Worm (Caenorhabditis elegans): ENCODE measurements around the gene che-10.

DNA sequence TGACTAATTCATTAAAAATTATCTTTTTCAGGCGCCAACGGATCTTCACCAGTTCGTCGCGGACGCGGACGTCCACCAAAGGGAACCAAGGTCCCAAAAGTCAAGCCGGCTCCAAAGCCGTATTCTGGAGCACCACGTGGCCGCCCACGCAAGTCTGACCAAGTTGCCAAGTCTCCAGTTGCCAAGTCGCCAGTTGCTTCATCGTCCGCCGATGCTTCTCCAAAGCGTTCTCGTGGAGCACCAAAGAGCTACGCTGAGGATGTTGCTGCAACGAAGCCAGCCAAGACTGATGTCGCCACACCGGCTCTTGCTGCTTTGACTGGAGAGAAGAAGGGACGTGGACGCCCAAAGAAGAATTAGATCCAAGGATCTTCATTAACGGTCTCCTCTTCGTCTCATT, 35.1 kb upstream of the che-10 start:
- TF ChIP-seq nhr-237 (tag; optimal IDR thresholded peaks at IDR 0.05): no peak
- TF ChIP-seq snpc-4 (tag; optimal IDR thresholded peaks at IDR 0.05): no peak
- TF ChIP-seq elt-3 (tag; optimal IDR thresholded peaks at IDR 0.05): no peak
